Worm (Caenorhabditis elegans): ENCODE measurements around the gene M01H9.4.

- TF ChIP-seq him-1 (tag; optimal IDR thresholded peaks at IDR 0.05) (no peak), W03F9.2 (tag; optimal IDR thresholded peaks at IDR 0.05) (no peak)
Observed at ce11 chrIV:4518111-4518510, 35.4 kb upstream of the M01H9.4 start.
